Worm (Caenorhabditis elegans): Measurements from ENCODE around the gene ZK262.4.

ce11 chrV:18410142-18410541, 14.2 kb downstream of the ZK262.4 start, which contains the start of gene srh-207:
- TF ChIP-seq ztf-11 (tag; optimal IDR thresholded peaks at IDR 0.05) (no peak), snpc-4 (tag; optimal IDR thresholded peaks at IDR 0.05) (no peak), egl-27 (tag; optimal IDR thresholded peaks at IDR 0.05) (no peak), ama-1 (optimal IDR thresholded peaks at IDR 0.05) (no peak), elt-2 (tag; optimal IDR thresholded peaks at IDR 0.05) (no peak), lin-39 (tag; optimal IDR thresholded peaks at IDR 0.05) (no peak), nhr-20 (tag; optimal IDR thresholded peaks at IDR 0.05) (no peak), ceh-8 (GFP tag; optimal IDR thresholded peaks at IDR 0.05) (no peak)
